Fruit fly (Drosophila melanogaster): ENCODE data around the gene BI-1.
A peak's percentile ranks its signal among the peaks of the same experiment; 100 is the strongest.

BI-1 gene

DNA sequence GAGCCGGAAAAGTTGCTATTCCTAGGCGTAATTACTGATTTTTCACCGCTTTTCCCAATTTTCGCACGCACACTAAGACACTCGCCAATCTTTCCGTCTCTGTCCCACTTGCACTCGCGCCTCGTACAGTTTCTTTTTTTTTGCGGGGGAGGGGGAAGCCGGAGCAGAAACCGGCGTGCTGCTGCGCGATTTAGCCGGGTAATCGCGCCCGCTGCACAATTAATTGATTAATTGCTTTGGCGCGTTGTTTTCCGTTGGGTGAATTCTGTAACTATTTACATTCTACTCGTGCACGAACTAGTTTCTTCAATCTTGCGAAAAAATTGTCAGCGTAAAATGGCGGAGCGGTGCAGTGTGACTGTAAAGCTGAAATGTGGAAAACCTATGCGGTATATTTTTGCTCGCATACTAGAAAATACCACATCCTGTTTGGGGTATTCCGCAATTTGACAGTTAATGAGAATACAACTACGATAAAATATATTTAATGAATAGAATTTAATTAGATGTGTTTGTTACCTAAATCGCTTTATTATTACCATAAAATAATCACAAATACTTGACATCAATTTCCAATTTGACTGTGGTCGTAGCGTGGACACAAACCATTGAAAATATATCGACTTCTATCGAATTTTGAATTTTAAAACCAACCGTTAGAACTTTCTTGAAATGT, 6.5 kb upstream of the BI-1 start, which contains the start of gene Cpsf6 (continued):
- TF ChIP-seq CG8290 (GFP tag; optimal IDR thresholded peaks at IDR 0.05), result peak; percentile 9
- TF ChIP-seq CG8290 (tag; optimal IDR thresholded peaks at IDR 0.05), result no peak
- TF ChIP-seq fru (optimal IDR thresholded peaks at IDR 0.05), result no peak
- peak; percentile 48 for TF ChIP-seq CG9727 (GFP tag; optimal IDR thresholded peaks at IDR 0.05)
- TF ChIP-seq Dip2 (GFP tag; IDR thresholded peaks at IDR 0.05), result no peak
- TF ChIP-seq pros (GFP tag; optimal IDR thresholded peaks at IDR 0.05), result peak; percentile 60
- peak; percentile 35 for TF ChIP-seq ems (GFP tag; optimal IDR thresholded peaks at IDR 0.05)
- TF ChIP-seq CG10462 (GFP tag; optimal IDR thresholded peaks at IDR 0.05), result peak; percentile 42
- TF ChIP-seq Dad (GFP tag; optimal IDR thresholded peaks at IDR 0.05), result no peak
- TF ChIP-seq CG18476 (GFP tag; optimal IDR thresholded peaks at IDR 0.05), result peak; percentile 64
- TF ChIP-seq btn (GFP tag; optimal IDR thresholded peaks at IDR 0.05), result no peak
- peak; percentile 76 for TF ChIP-seq Dref (GFP tag; IDR thresholded peaks at IDR 0.05)
- TF ChIP-seq NFAT (GFP tag; IDR thresholded peaks at IDR 0.05), result no peak; the same call in 1 of the 2 replicates
- peak; percentile 74 for TF ChIP-seq CG15269 (tag; optimal IDR thresholded peaks at IDR 0.05)
- peak; percentile 31; the same call in 1 of the 2 replicates for TF ChIP-seq Bgb (GFP tag; IDR thresholded peaks at IDR 0.05; ENCODE audit: partially characterized antibody)
- peak; percentile 71; the same call in 2 of the 3 replicates for TF ChIP-seq dysf (GFP tag; IDR thresholded peaks at IDR 0.05)
- TF ChIP-seq CG17612 (GFP tag; IDR thresholded peaks at IDR 0.05), result no peak
- peak; percentile 24 for TF ChIP-seq CG18011 (GFP tag; optimal IDR thresholded peaks at IDR 0.05)
- no peak for TF ChIP-seq CG7357 (GFP tag; IDR thresholded peaks at IDR 0.05)
- no peak for TF ChIP-seq CG10274 (GFP tag; optimal IDR thresholded peaks at IDR 0.05)
- TF ChIP-seq CG11504 (tag; optimal IDR thresholded peaks at IDR 0.05), result peak; percentile 71
- peak; percentile 22 for TF ChIP-seq CG16815 (GFP tag; optimal IDR thresholded peaks at IDR 0.05)
- peak; percentile 79 for TF ChIP-seq CG10267 (tag; optimal IDR thresholded peaks at IDR 0.05)
- no peak for TF ChIP-seq Gsc (GFP tag; IDR thresholded peaks at IDR 0.05)
- TF ChIP-seq ftz-f1 (GFP tag; optimal IDR thresholded peaks at IDR 0.05), result no peak
- TF ChIP-seq cato (GFP tag; optimal IDR thresholded peaks at IDR 0.05; ENCODE audit: borderline replicate concordance), result peak; percentile 19
- no peak for TF ChIP-seq CG14965 (GFP tag; optimal IDR thresholded peaks at IDR 0.05; ENCODE audit: borderline replicate concordance)
- peak; percentile 80 for TF ChIP-seq Lhr (GFP tag; optimal IDR thresholded peaks at IDR 0.05)
- no peak for TF ChIP-seq danr (GFP tag; IDR thresholded peaks at IDR 0.05)
- no peak for TF ChIP-seq TFAM (GFP tag; optimal IDR thresholded peaks at IDR 0.05)
- TF ChIP-seq org-1 (GFP tag; optimal IDR thresholded peaks at IDR 0.05), result no peak
- peak; percentile 61 for TF ChIP-seq Chrac-16 (GFP tag; optimal IDR thresholded peaks at IDR 0.05)
- TF ChIP-seq NC2β (GFP tag; optimal IDR thresholded peaks at IDR 0.05), result no peak
- peak; percentile 25 for TF ChIP-seq CG8089 (GFP tag; optimal IDR thresholded peaks at IDR 0.05)
- TF ChIP-seq mirr (GFP tag; optimal IDR thresholded peaks at IDR 0.05), result peak; percentile 31
- peak; percentile 79 for TF ChIP-seq pzg (GFP tag; optimal IDR thresholded peaks at IDR 0.05)
- peak; percentile 19 for TF ChIP-seq CG3281 (GFP tag; optimal IDR thresholded peaks at IDR 0.05)
- TF ChIP-seq HLH3B (GFP tag; IDR thresholded peaks at IDR 0.05), result peak; percentile 58
- TF ChIP-seq CG7745 (tag; optimal IDR thresholded peaks at IDR 0.05), result no peak
- no peak for TF ChIP-seq CG12236 (GFP tag; optimal IDR thresholded peaks at IDR 0.05)
- peak; percentile 46 for TF ChIP-seq CG3838 (GFP tag; optimal IDR thresholded peaks at IDR 0.05)
- peak; percentile 87 for TF ChIP-seq CG1603 (tag; optimal IDR thresholded peaks at IDR 0.05)
- TF ChIP-seq CG2129 (GFP tag; IDR thresholded peaks at IDR 0.05; ENCODE audit: partially characterized antibody), result no peak
- no peak; the same call in 1 of the 2 replicates for TF ChIP-seq inv (GFP tag; IDR thresholded peaks at IDR 0.05; ENCODE audit: partially characterized antibody)
- TF ChIP-seq CG17568 (GFP tag; optimal IDR thresholded peaks at IDR 0.05), result peak; percentile 84
- TF ChIP-seq CG13424 (tag; optimal IDR thresholded peaks at IDR 0.05), result peak; percentile 79
- peak; percentile 2 for TF ChIP-seq Dip3 (GFP tag; optimal IDR thresholded peaks at IDR 0.05)
- no peak for TF ChIP-seq kni (GFP tag; optimal IDR thresholded peaks at IDR 0.05)
- TF ChIP-seq CG10209 (GFP tag; optimal IDR thresholded peaks at IDR 0.05), result peak; percentile 63
- no peak for TF ChIP-seq Sry-β (GFP tag; optimal IDR thresholded peaks at IDR 0.05)
